Worm (Caenorhabditis elegans) whole organism, L2 larva: Measurements from ENCODE around the gene ZK262.2.

Experiments
- R02D3.7 ChIP-seq: fragments of 150-350 bp; optimal IDR thresholded peaks from 2 replicates; lab custom pipeline; 2014; ENCODE audit warnings: missing biosample characterization, missing genetic modification characterization
- Y55F3AM.14 ChIP-seq: fragments of 200-800 bp; sonication (Bioruptor generic); optimal IDR thresholded peaks from 2 replicates; lab custom pipeline; 2018; ENCODE audit warnings: mild to moderate bottlenecking, missing genetic modification characterization, missing compliant biosample characterization
- alr-1 ChIP-seq: fragments of 150-350 bp; optimal IDR thresholded peaks from 2 replicates; lab custom pipeline; 2014; ENCODE audit warnings: missing biosample characterization, missing genetic modification characterization
- aly-2 ChIP-seq: fragments of 150-350 bp; optimal IDR thresholded peaks from 2 replicates; lab custom pipeline; 2014; ENCODE audit warnings: missing biosample characterization, missing genetic modification characterization
- blmp-1 ChIP-seq: sonication (generic microtip); optimal IDR thresholded peaks from 2 replicates; lab custom pipeline; 2017; ENCODE audit warnings: missing genetic modification characterization, mild to moderate bottlenecking, missing compliant biosample characterization, antibody characterized with exemption, moderate library complexity; ENCODE audit not compliant: insufficient read depth
- ceh-82 ChIP-seq: fragments of 150-350 bp; optimal IDR thresholded peaks from 2 replicates; lab custom pipeline; 2014; ENCODE audit warnings: missing biosample characterization, missing genetic modification characterization
- elt-1 ChIP-seq: fragments of 150-350 bp; optimal IDR thresholded peaks from 2 replicates; lab custom pipeline; 2014; ENCODE audit warnings: missing biosample characterization, missing genetic modification characterization
- elt-3 ChIP-seq: sonication (generic microtip); optimal IDR thresholded peaks from 2 replicates; lab custom pipeline; 2017; ENCODE audit warnings: missing biosample characterization, missing genetic modification characterization
- lin-39 ChIP-seq: fragments of 150-350 bp; optimal IDR thresholded peaks from 2 replicates; lab custom pipeline; 2014; ENCODE audit warnings: missing biosample characterization, missing genetic modification reagents, missing genetic modification characterization
- mdl-1 ChIP-seq, 2 experiments: fragments of 150-350 bp in 1 of 2; sonication (generic microtip) in 1 of 2; optimal IDR thresholded peaks; 2 replicates each; lab custom pipeline; 2017; ENCODE audit warnings: missing biosample characterization in 2 of 2, missing genetic modification characterization in 2 of 2
- nhr-21 ChIP-seq: fragments of 150-350 bp; optimal IDR thresholded peaks from 2 replicates; lab custom pipeline; 2014; ENCODE audit warnings: missing biosample characterization, missing genetic modification characterization
- nhr-25 ChIP-seq: fragments of 150-350 bp; sonication (generic microtip); optimal IDR thresholded peaks from 3 replicates; lab custom pipeline; 2014; ENCODE audit warnings: missing biosample characterization, missing genetic modification characterization
- nhr-77 ChIP-seq: fragments of 150-350 bp; optimal IDR thresholded peaks from 2 replicates; lab custom pipeline; 2014; ENCODE audit warnings: missing biosample characterization, missing genetic modification characterization
- peb-1 ChIP-seq: fragments of 150-350 bp; optimal IDR thresholded peaks from 2 replicates; lab custom pipeline; 2014; ENCODE audit warnings: missing biosample characterization, missing genetic modification characterization
- sma-3 ChIP-seq: sonication (generic microtip); optimal IDR thresholded peaks from 2 replicates; lab custom pipeline; 2016; ENCODE audit warnings: missing genetic modification reagents, missing genetic modification characterization, missing compliant biosample characterization
- snpc-4 ChIP-seq: fragments of 150-350 bp; optimal IDR thresholded peaks from 2 replicates; lab custom pipeline; 2014; ENCODE audit warnings: missing biosample characterization, missing genetic modification characterization
- unc-62 ChIP-seq: fragments of 150-350 bp; optimal IDR thresholded peaks from 2 replicates; lab custom pipeline; 2014; ENCODE audit warnings: missing biosample characterization, missing genetic modification reagents, missing genetic modification characterization
- ztf-1 ChIP-seq: fragments of 200-800 bp; sonication (Bioruptor generic); conservative IDR thresholded peaks from 2 replicates; pipeline ENCODE4 v1.3.6; 2022; ENCODE audit warnings: missing genetic modification characterization, missing compliant biosample characterization
- ztf-11 ChIP-seq: sonication (generic microtip); optimal IDR thresholded peaks from 2 replicates; lab custom pipeline; 2017; ENCODE audit warnings: missing biosample characterization, missing genetic modification characterization
- ztf-4 ChIP-seq: fragments of 150-350 bp; optimal IDR thresholded peaks from 2 replicates; lab custom pipeline; 2014; ENCODE audit warnings: missing biosample characterization, missing genetic modification characterization

ZK262.2 gene

DNA sequence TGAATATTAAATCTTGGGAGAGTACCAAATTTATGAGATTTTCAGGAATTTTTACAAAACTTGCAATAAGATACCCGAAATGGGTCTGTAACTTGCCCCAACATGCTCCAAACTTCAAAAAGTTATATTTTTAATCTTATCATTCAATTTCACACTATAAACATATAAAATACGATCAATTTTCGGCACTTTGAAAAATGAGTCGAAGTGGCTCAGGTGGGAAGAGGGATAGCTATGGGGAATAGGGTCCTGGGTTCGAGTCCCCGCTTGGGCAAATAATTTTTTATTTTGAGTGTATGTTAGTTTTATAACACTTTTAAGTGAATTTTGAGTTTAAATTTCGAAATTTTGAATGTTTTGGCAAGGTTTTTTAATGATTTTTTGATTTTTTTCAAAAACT, 41.8 kb downstream of the ZK262.2 start:
- no peak for TF ChIP-seq aly-2 (tag; lab: Kevin White, UChicago)
- no peak for TF ChIP-seq nhr-21 (tag; lab: Kevin White, UChicago)
- TF ChIP-seq ztf-4 (tag; lab: Kevin White, UChicago) = no peak
- TF ChIP-seq alr-1 = no peak
- no peak for TF ChIP-seq ceh-82 (tag; lab: Kevin White, UChicago)
- no peak for TF ChIP-seq R02D3.7
- TF ChIP-seq mdl-1 (tag; optimal IDR thresholded peaks at IDR 0.05; lab: Kevin White, UChicago) = no peak
- no peak for TF ChIP-seq sma-3 (GFP tag; lab: Kevin White, UChicago)
- TF ChIP-seq peb-1 = no peak
- TF ChIP-seq, all 48 proteins: peak for 0

ce11 chrV:18368322-18368721, 44.5 kb downstream of the ZK262.2 start, which contains the start of gene C08E8.6:
Gene C08E8.6, minus strand, starts transcription at chrV:18368422.
- TF ChIP-seq unc-62 (GFP tag; lab: Kevin White, UChicago) (no peak), lin-39 (tag; lab: Kevin White, UChicago) (no peak), elt-3 (no peak), ztf-1 (GFP tag; lab: Robert Waterston, UW) (no peak), nhr-25 (no peak), snpc-4 (tag; lab: Kevin White, UChicago) (no peak), Y55F3AM.14 (GFP tag; lab: Kevin White, UChicago) (no peak), blmp-1 (no peak), ztf-11 (tag; lab: Kevin White, UChicago) (no peak), nhr-21 (tag; lab: Kevin White, UChicago) (no peak), elt-1 (tag; lab: Kevin White, UChicago) (no peak), ceh-82 (tag; lab: Kevin White, UChicago) (no peak)

DNA sequence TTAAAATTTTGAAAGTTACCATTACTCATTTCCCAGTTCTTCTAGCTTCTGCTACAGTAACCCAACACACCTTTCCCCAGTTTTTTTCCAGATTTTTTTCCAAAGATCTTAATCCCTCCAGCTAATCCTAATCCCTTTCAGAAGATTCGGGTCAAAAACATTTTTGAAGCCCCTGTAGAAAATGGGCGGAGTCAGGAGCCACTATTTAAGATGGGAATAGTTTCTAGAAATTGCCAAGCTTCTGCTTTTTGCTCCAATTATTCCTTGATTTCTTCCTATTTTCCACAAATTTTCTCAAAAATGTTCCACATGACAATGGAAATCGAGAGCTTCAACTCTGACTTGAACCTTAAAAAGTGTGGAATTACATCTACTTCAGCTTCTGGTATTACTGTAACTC, 48.2 kb downstream of the ZK262.2 start, which contains the start of gene C08E8.9:
Gene C08E8.9, plus strand, starts transcription at position 301 of the 400 bp plus-strand sequence.
- TF ChIP-seq nhr-21 (tag; lab: Kevin White, UChicago) = no peak
- TF ChIP-seq, all 48 proteins: peak for 0

- no peak for TF ChIP-seq nhr-77
- no peak for TF ChIP-seq elt-1 (tag; lab: Kevin White, UChicago)
These were observed 50.4 kb downstream of the ZK262.2 start, which contains the start of gene C08E8.1 for ce11 chrV:18362402-18362801. Gene C08E8.1, minus strand, starts transcription at chrV:18362502.
